Worm (Caenorhabditis elegans) whole organism, late embryonic: ENCODE measurements around the gene tos-1.

ENCODE experiments used
- F13H6.1 ChIP-seq: sonication (generic microtip); optimal IDR thresholded peaks from 2 replicates; lab custom pipeline; 2016; ENCODE audit warnings: missing genetic modification characterization, missing compliant biosample characterization
- K02D7.2 ChIP-seq: sonication (generic microtip); optimal IDR thresholded peaks from 2 replicates; lab custom pipeline; 2017; ENCODE audit warnings: mild to moderate bottlenecking, missing genetic modification characterization, missing compliant biosample characterization
- Y22D7AL.16 ChIP-seq: sonication (generic microtip); optimal IDR thresholded peaks from 2 replicates; lab custom pipeline; 2016; ENCODE audit warnings: missing genetic modification characterization, missing compliant biosample characterization
- ahr-1 ChIP-seq: sonication (generic microtip); optimal IDR thresholded peaks from 2 replicates; lab custom pipeline; 2016; ENCODE audit warnings: missing genetic modification characterization, missing compliant biosample characterization
- ama-1 ChIP-seq: fragments of 150-350 bp; optimal IDR thresholded peaks from 2 replicates; lab custom pipeline; 2014
- ceh-14 ChIP-seq: sonication (generic microtip); optimal IDR thresholded peaks from 2 replicates; lab custom pipeline; 2016; ENCODE audit warnings: missing genotype, missing genetic modification characterization, missing compliant biosample characterization
- ceh-18 ChIP-seq: sonication (generic microtip); optimal IDR thresholded peaks from 2 replicates; lab custom pipeline; 2016; ENCODE audit warnings: missing genetic modification characterization, missing compliant biosample characterization
- ceh-2 ChIP-seq: sonication (generic microtip); optimal IDR thresholded peaks from 2 replicates; lab custom pipeline; 2016; ENCODE audit warnings: missing genotype, missing genetic modification characterization, missing compliant biosample characterization
- ceh-30 ChIP-seq: fragments of 150-350 bp; optimal IDR thresholded peaks from 2 replicates; lab custom pipeline; 2014; ENCODE audit warnings: missing biosample characterization, missing genetic modification characterization
- ceh-31 ChIP-seq: sonication (generic microtip); optimal IDR thresholded peaks from 2 replicates; lab custom pipeline; 2016; ENCODE audit warnings: missing genetic modification characterization, missing compliant biosample characterization
- ceh-45 ChIP-seq: fragments of 200-800 bp; sonication (Bioruptor generic); IDR thresholded peaks from 2 replicates; pipeline ENCODE4 v1.3.6; 2022; ENCODE audit warnings: missing genetic modification reagents, missing genetic modification characterization, missing compliant biosample characterization
- ceh-48 ChIP-seq: sonication (generic microtip); optimal IDR thresholded peaks from 2 replicates; lab custom pipeline; 2016; ENCODE audit warnings: missing genetic modification characterization, inconsistent platforms, missing compliant biosample characterization
- che-1 ChIP-seq: sonication (generic microtip); optimal IDR thresholded peaks from 2 replicates; lab custom pipeline; 2016; ENCODE audit warnings: mild to moderate bottlenecking, missing genetic modification characterization, missing compliant biosample characterization
- elt-2 ChIP-seq: sonication (generic microtip); optimal IDR thresholded peaks from 2 replicates; lab custom pipeline; 2016; ENCODE audit warnings: missing genetic modification reagents, missing genetic modification characterization, missing compliant biosample characterization
- elt-4 ChIP-seq: sonication (generic microtip); optimal IDR thresholded peaks from 2 replicates; lab custom pipeline; 2016; ENCODE audit warnings: missing genetic modification characterization, missing compliant biosample characterization
- ets-4 ChIP-seq: sonication (generic microtip); optimal IDR thresholded peaks from 2 replicates; lab custom pipeline; 2016; ENCODE audit warnings: missing genetic modification characterization, missing compliant biosample characterization
- eyg-1 ChIP-seq: sonication (generic microtip); optimal IDR thresholded peaks from 2 replicates; lab custom pipeline; 2016; ENCODE audit warnings: missing genotype, missing genetic modification characterization, missing compliant biosample characterization
- fax-1 ChIP-seq: sonication (generic microtip); optimal IDR thresholded peaks from 2 replicates; lab custom pipeline; 2016; ENCODE audit warnings: missing genotype, missing genetic modification characterization, missing compliant biosample characterization
- fkh-6 ChIP-seq: sonication (generic microtip); optimal IDR thresholded peaks from 2 replicates; lab custom pipeline; 2016; ENCODE audit warnings: missing genetic modification characterization, missing compliant biosample characterization
- gmeb-2 ChIP-seq: sonication (generic microtip); optimal IDR thresholded peaks from 2 replicates; lab custom pipeline; 2016; ENCODE audit warnings: missing genetic modification characterization, inconsistent platforms, missing compliant biosample characterization
- hlh-13 ChIP-seq: fragments of 200-800 bp; sonication (Bioruptor generic); optimal IDR thresholded peaks from 2 replicates; lab custom pipeline; 2018; ENCODE audit warnings: mild to moderate bottlenecking, missing genetic modification characterization, missing compliant biosample characterization
- hlh-6 ChIP-seq: sonication (generic microtip); optimal IDR thresholded peaks from 2 replicates; lab custom pipeline; 2016; ENCODE audit warnings: missing genotype, missing genetic modification characterization, missing compliant biosample characterization
- hlh-8 ChIP-seq: sonication (generic microtip); optimal IDR thresholded peaks from 2 replicates; lab custom pipeline; 2016; ENCODE audit warnings: missing genotype, missing genetic modification characterization, missing compliant biosample characterization
- lim-6 ChIP-seq: sonication (generic microtip); optimal IDR thresholded peaks from 2 replicates; lab custom pipeline; 2016; ENCODE audit warnings: missing genetic modification characterization, missing compliant biosample characterization
- lin-11 ChIP-seq: fragments of 200-800 bp; sonication (Bioruptor generic); optimal IDR thresholded peaks from 2 replicates; lab custom pipeline; 2018; ENCODE audit warnings: mild to moderate bottlenecking, missing genetic modification characterization, missing compliant biosample characterization
- madf-2 ChIP-seq: sonication (generic microtip); optimal IDR thresholded peaks from 2 replicates; lab custom pipeline; 2017; ENCODE audit warnings: missing genetic modification characterization, missing compliant biosample characterization
- mec-3 ChIP-seq: sonication (generic microtip); optimal IDR thresholded peaks from 2 replicates; lab custom pipeline; 2016; ENCODE audit warnings: borderline replicate concordance, missing genetic modification characterization, missing compliant biosample characterization
- nhr-11 ChIP-seq: fragments of 150-350 bp; optimal IDR thresholded peaks from 2 replicates; lab custom pipeline; 2014; ENCODE audit warnings: missing biosample characterization, missing genetic modification characterization
- nhr-232 ChIP-seq: sonication (generic microtip); optimal IDR thresholded peaks from 2 replicates; lab custom pipeline; 2016; ENCODE audit warnings: missing genetic modification characterization, missing compliant biosample characterization
- npax-4 ChIP-seq: sonication (generic microtip); optimal IDR thresholded peaks from 2 replicates; lab custom pipeline; 2016; ENCODE audit warnings: missing genetic modification characterization, missing compliant biosample characterization
- odd-2 ChIP-seq: sonication (generic microtip); optimal IDR thresholded peaks from 2 replicates; lab custom pipeline; 2017; ENCODE audit warnings: antibody characterized with exemption, mild to moderate bottlenecking, missing genetic modification characterization, missing compliant biosample characterization
- pag-3 ChIP-seq: sonication (generic microtip); optimal IDR thresholded peaks from 2 replicates; lab custom pipeline; 2016; ENCODE audit warnings: missing compliant biosample characterization, missing genetic modification characterization, borderline replicate concordance
- pax-1 ChIP-seq: fragments of 150-350 bp; optimal IDR thresholded peaks from 2 replicates; lab custom pipeline; 2014; ENCODE audit warnings: missing biosample characterization, missing genetic modification characterization
- pha-2 ChIP-seq: sonication (generic microtip); optimal IDR thresholded peaks from 2 replicates; lab custom pipeline; 2017; ENCODE audit warnings: mild to moderate bottlenecking, missing genetic modification characterization, missing compliant biosample characterization
- pha-4 ChIP-seq: fragments of 150-350 bp; optimal IDR thresholded peaks from 2 replicates; lab custom pipeline; 2018; ENCODE audit warnings: missing biosample characterization, missing genetic modification reagents, missing genetic modification characterization
- ref-2 ChIP-seq: sonication (generic microtip); optimal IDR thresholded peaks from 2 replicates; lab custom pipeline; 2016; ENCODE audit warnings: missing genetic modification characterization, missing compliant biosample characterization
- rnt-1 ChIP-seq: sonication (generic microtip); optimal IDR thresholded peaks from 2 replicates; lab custom pipeline; 2016; ENCODE audit warnings: missing genetic modification characterization, missing compliant biosample characterization
- sdc-2 ChIP-seq: sonication (generic microtip); optimal IDR thresholded peaks from 2 replicates; lab custom pipeline; 2016; ENCODE audit warnings: missing genotype, missing genetic modification characterization, missing compliant biosample characterization
- sox-2 ChIP-seq: fragments of 200-800 bp; sonication (Bioruptor generic); IDR thresholded peaks from 2 replicates; pipeline ENCODE4 v1.3.6; 2022; ENCODE audit warnings: missing genetic modification reagents, missing genetic modification characterization, missing compliant biosample characterization
- sox-4 ChIP-seq: sonication (generic microtip); optimal IDR thresholded peaks from 2 replicates; lab custom pipeline; 2017; ENCODE audit warnings: mild to moderate bottlenecking, missing genetic modification characterization, inconsistent platforms, missing compliant biosample characterization
- syd-9 ChIP-seq: sonication (generic microtip); optimal IDR thresholded peaks from 2 replicates; lab custom pipeline; 2016; ENCODE audit warnings: mild to moderate bottlenecking, missing genetic modification characterization, moderate library complexity, missing compliant biosample characterization
- tbx-2 ChIP-seq: sonication (generic microtip); optimal IDR thresholded peaks from 2 replicates; lab custom pipeline; 2016; ENCODE audit warnings: missing genetic modification characterization, missing compliant biosample characterization
- tbx-7 ChIP-seq: sonication (generic microtip); optimal IDR thresholded peaks from 2 replicates; lab custom pipeline; 2016; ENCODE audit warnings: missing genotype, missing genetic modification characterization, missing compliant biosample characterization
- ttx-3 ChIP-seq: sonication (generic microtip); optimal IDR thresholded peaks from 2 replicates; lab custom pipeline; 2016; ENCODE audit warnings: missing genetic modification reagents, missing genetic modification characterization, missing compliant biosample characterization
- unc-42 ChIP-seq: sonication (generic microtip); optimal IDR thresholded peaks from 2 replicates; lab custom pipeline; 2016; ENCODE audit warnings: missing genotype, missing genetic modification characterization, missing compliant biosample characterization
- unc-55 ChIP-seq: sonication (generic microtip); optimal IDR thresholded peaks from 2 replicates; lab custom pipeline; 2017; ENCODE audit warnings: missing biosample characterization, missing genetic modification reagents, missing genetic modification characterization
- ztf-16 ChIP-seq: sonication (generic microtip); optimal IDR thresholded peaks from 2 replicates; lab custom pipeline; 2017; ENCODE audit warnings: missing genetic modification characterization, missing compliant biosample characterization

Gene tos-1

ce11 chrV:9303026-9303425, 41.0 kb downstream of the tos-1 start, which contains the start of gene nhr-39:
TSS of gene nhr-39 (plus strand) at chrV:9303326.
- TF ChIP-seq ref-2 (tag; lab: Kevin White, UChicago) (no peak), elt-4 (tag; lab: Kevin White, UChicago) (no peak), sox-4 (tag; lab: Kevin White, UChicago) (no peak)

- TF ChIP-seq mec-3 (tag; lab: Kevin White, UChicago): no peak
- no peak for TF ChIP-seq unc-42 (tag; lab: Kevin White, UChicago)
- TF ChIP-seq elt-4 (tag; lab: Kevin White, UChicago): no peak
- TF ChIP-seq F13H6.1 (tag; lab: Kevin White, UChicago): no peak
- TF ChIP-seq sdc-2 (tag; lab: Kevin White, UChicago): no peak
Observed at ce11 chrV:9297332-9297731, 46.7 kb downstream of the tos-1 start, which contains the start of gene F44A2.5. TSS of gene F44A2.5 (plus strand) at chrV:9297632.

ce11 chrV:9295581-9295980, 48.4 kb downstream of the tos-1 start:
- TF ChIP-seq hlh-13 (no peak), rnt-1 (peak; percentile 60)

- TF ChIP-seq ref-2 (tag; lab: Kevin White, UChicago) (no peak), nhr-232 (tag; lab: Kevin White, UChicago) (peak; percentile 10), tbx-2 (tag; lab: Kevin White, UChicago) (peak; percentile 42), sdc-2 (tag; lab: Kevin White, UChicago) (peak; percentile 38), ceh-45 (GFP tag; lab: Robert Waterston, UW) (no peak), npax-4 (tag; lab: Kevin White, UChicago) (no peak), ama-1 (lab: Kevin White, UChicago) (no peak), hlh-8 (tag; lab: Kevin White, UChicago) (no peak), mec-3 (tag; lab: Kevin White, UChicago) (no peak), sox-2 (GFP tag; lab: Robert Waterston, UW) (no peak), madf-2 (tag; lab: Kevin White, UChicago) (no peak), ztf-16 (no peak), fax-1 (no peak), gmeb-2 (tag; lab: Kevin White, UChicago) (no peak), tbx-7 (tag; lab: Kevin White, UChicago) (no peak), ceh-18 (no peak), syd-9 (tag; lab: Kevin White, UChicago) (no peak), unc-42 (tag; lab: Kevin White, UChicago) (peak; percentile 30), ceh-14 (tag; lab: Kevin White, UChicago) (peak; percentile 34), ceh-30 (tag; lab: Kevin White, UChicago) (no peak), ets-4 (tag; lab: Kevin White, UChicago) (no peak), lim-6 (tag; lab: Kevin White, UChicago) (peak; percentile 16), odd-2 (tag; lab: Kevin White, UChicago) (no peak), pha-2 (tag; lab: Kevin White, UChicago) (no peak), nhr-11 (tag; lab: Kevin White, UChicago) (no peak), pag-3 (tag; lab: Kevin White, UChicago) (no peak), hlh-6 (no peak), K02D7.2 (tag; lab: Kevin White, UChicago) (no peak), ceh-31 (tag; lab: Kevin White, UChicago) (peak; percentile 17), pha-4 (tag; lab: Kevin White, UChicago) (no peak), eyg-1 (no peak), Y22D7AL.16 (tag; lab: Kevin White, UChicago) (no peak), hlh-13 (no peak), ceh-48 (no peak), lin-11 (tag; lab: Kevin White, UChicago) (no peak), ahr-1 (tag; lab: Kevin White, UChicago) (no peak), che-1 (no peak), ceh-2 (tag; lab: Kevin White, UChicago) (peak; percentile 14), ttx-3 (tag; lab: Kevin White, UChicago) (no peak), unc-55 (GFP tag; lab: Kevin White, UChicago) (no peak), F13H6.1 (tag; lab: Kevin White, UChicago) (no peak), pax-1 (tag; lab: Kevin White, UChicago) (no peak), elt-2 (tag; lab: Kevin White, UChicago) (no peak), fkh-6 (tag; lab: Kevin White, UChicago) (peak; percentile 8), elt-4 (tag; lab: Kevin White, UChicago) (no peak)
Observed at ce11 chrV:9293359-9293758, 50.6 kb downstream of the tos-1 start.
